Fruit fly (Drosophila melanogaster) whole organism, embryonic: ENCODE results near the gene CG14183.
A peak's percentile ranks its signal among the peaks of the same experiment; 100 is the strongest.

Experiments used
- Aef1 ChIP-seq: fragments of 200-800 bp; sonication (Bioruptor generic); IDR thresholded peaks from 3 replicates; pipeline ENCODE4 v1.3.6; 2022; ENCODE audit warnings: missing biosample characterization, missing genetic modification characterization
- Bteb2 ChIP-seq: fragments of 200-800 bp; sonication (Bioruptor generic); optimal IDR thresholded peaks from 2 replicates; lab custom pipeline; 2016; ENCODE audit warnings: missing biosample characterization, missing genetic modification characterization
- CG10462 ChIP-seq: fragments of 200-800 bp; sonication (Bioruptor generic); optimal IDR thresholded peaks from 2 replicates; lab custom pipeline; 2016; ENCODE audit warnings: missing biosample characterization, missing genetic modification characterization
- CG11504 ChIP-seq: fragments of 200-800 bp; sonication (Bioruptor generic); optimal IDR thresholded peaks from 3 replicates; lab custom pipeline; 2019; ENCODE audit warnings: missing biosample characterization, mild to moderate bottlenecking, missing genetic modification characterization, moderate library complexity
- CG16863 ChIP-seq: fragments of 200-800 bp; sonication (Bioruptor generic); optimal IDR thresholded peaks from 3 replicates; lab custom pipeline; 2016; ENCODE audit warnings: missing biosample characterization, missing genetic modification characterization
- CG17568 ChIP-seq: fragments of 200-800 bp; sonication (Bioruptor generic); optimal IDR thresholded peaks from 2 replicates; lab custom pipeline; 2018; ENCODE audit warnings: missing biosample characterization, mild to moderate bottlenecking, missing genetic modification characterization, moderate library complexity
- CG17612 ChIP-seq: fragments of 200-800 bp; sonication (Bioruptor generic); IDR thresholded peaks from 2 replicates; pipeline ENCODE4 v1.3.6; 2022; ENCODE audit warnings: missing biosample characterization, missing genetic modification characterization
- CG2120 ChIP-seq: fragments of 200-800 bp; sonication (Bioruptor generic); optimal IDR thresholded peaks from 3 replicates; lab custom pipeline; 2016; ENCODE audit warnings: missing biosample characterization, missing genetic modification characterization
- CG2129 ChIP-seq: fragments of 200-800 bp; sonication (Bioruptor generic); IDR thresholded peaks from 2 replicates; pipeline ENCODE4 v1.3.6; 2022; ENCODE audit warnings: missing biosample characterization, missing genetic modification characterization; ENCODE audit not compliant: partially characterized antibody
- CG4360 ChIP-seq: fragments of 200-800 bp; sonication (Bioruptor generic); IDR thresholded peaks from 2 replicates; pipeline ENCODE4 v1.3.6; 2022; ENCODE audit warnings: missing biosample characterization, missing genetic modification characterization
- CG4617 ChIP-seq: fragments of 200-800 bp; sonication (Bioruptor generic); optimal IDR thresholded peaks from 3 replicates; lab custom pipeline; 2016; ENCODE audit warnings: missing biosample characterization, missing genetic modification characterization, borderline replicate concordance
- CG4730 ChIP-seq: fragments of 200-800 bp; sonication (Bioruptor generic); IDR thresholded peaks from 2 replicates; pipeline ENCODE4 v1.3.6; 2022; ENCODE audit warnings: missing biosample characterization, missing genetic modification characterization
- CG5180 ChIP-seq: fragments of 200-800 bp; sonication (Bioruptor generic); optimal IDR thresholded peaks from 3 replicates; lab custom pipeline; 2017; ENCODE audit warnings: missing biosample characterization, missing genetic modification characterization, mild to moderate bottlenecking, moderate library complexity, missing genetic modification reagents
- CG6683 ChIP-seq: fragments of 200-800 bp; sonication (Bioruptor generic); optimal IDR thresholded peaks from 2 replicates; lab custom pipeline; 2017; ENCODE audit warnings: missing biosample characterization, mild to moderate bottlenecking, missing genetic modification characterization, missing genetic modification reagents
- CG8290 ChIP-seq, 3 experiments: fragments of 200-800 bp; sonication (Bioruptor generic); optimal IDR thresholded peaks; 2 replicates each; lab custom pipeline; 2016 to 2019; ENCODE audit warnings: missing biosample characterization in 3 of 3, missing genetic modification characterization in 3 of 3, mild to moderate bottlenecking in 2 of 3, moderate library complexity in 1 of 3
- CG8765 ChIP-seq: fragments of 200-800 bp; sonication (Bioruptor generic); IDR thresholded peaks from 2 replicates; pipeline ENCODE4 v1.3.6; 2022; ENCODE audit warnings: missing biosample characterization, missing genetic modification characterization
- Chrac-16 ChIP-seq: fragments of 200-800 bp; sonication (Bioruptor generic); optimal IDR thresholded peaks from 3 replicates; lab custom pipeline; 2016; ENCODE audit warnings: missing biosample characterization, missing genetic modification characterization
- CoRest ChIP-seq: fragments of 200-800 bp; sonication (Bioruptor generic); optimal IDR thresholded peaks from 3 replicates; lab custom pipeline; 2018; ENCODE audit warnings: missing biosample characterization, mild to moderate bottlenecking, missing genetic modification characterization, moderate library complexity
- Deaf1 ChIP-seq: fragments of 200-800 bp; optimal IDR thresholded peaks from 3 replicates; lab custom pipeline; 2019; ENCODE audit warnings: missing biosample characterization, mild to moderate bottlenecking, missing genetic modification characterization, moderate library complexity
- Eip74EF ChIP-seq, 2 experiments: fragments of 200-800 bp in 1 of 2; fragments of >200 bp in 1 of 2; sonication (Bioruptor generic) in 1 of 2; optimal IDR thresholded peaks; 2 replicates each; lab custom pipeline; 2017 to 2019; ENCODE audit warnings: missing biosample characterization in 2 of 2, missing genetic modification characterization in 2 of 2, mild to moderate bottlenecking in 1 of 2, moderate library complexity in 1 of 2
- Ets65A ChIP-seq: fragments of 200-800 bp; sonication (Bioruptor generic); peaks from one replicate; lab custom pipeline; 2016; ENCODE audit warnings: missing biosample characterization, missing genetic modification characterization
- HLHmδ ChIP-seq: fragments of 200-800 bp; sonication (Bioruptor generic); optimal IDR thresholded peaks from 2 replicates; lab custom pipeline; 2018; ENCODE audit warnings: missing biosample characterization, mild to moderate bottlenecking, missing genetic modification characterization, moderate library complexity
- Hr78 ChIP-seq, 2 experiments: fragments of 200-800 bp in 1 of 2; fragments of >200 bp in 1 of 2; sonication (Bioruptor generic) in 1 of 2; optimal IDR thresholded peaks; 2 replicates each; lab custom pipeline; 2017 to 2019; ENCODE audit warnings: missing biosample characterization in 2 of 2, missing genetic modification characterization in 2 of 2, mild to moderate bottlenecking in 1 of 2, moderate library complexity in 1 of 2
- Hsf ChIP-seq: fragments of 200-800 bp; sonication (Bioruptor generic); optimal IDR thresholded peaks from 3 replicates; lab custom pipeline; 2016; ENCODE audit warnings: missing biosample characterization, missing genetic modification characterization
- Meics ChIP-seq: fragments of 200-800 bp; sonication (Bioruptor generic); optimal IDR thresholded peaks from 2 replicates; lab custom pipeline; 2017; ENCODE audit warnings: missing biosample characterization, mild to moderate bottlenecking, missing genetic modification characterization
- Oli ChIP-seq: fragments of 200-800 bp; sonication (Bioruptor generic); optimal IDR thresholded peaks from 2 replicates; lab custom pipeline; 2018; ENCODE audit warnings: missing biosample characterization, mild to moderate bottlenecking, missing genetic modification characterization, moderate library complexity
- Sox100B ChIP-seq: fragments of 200-800 bp; sonication (Bioruptor generic); optimal IDR thresholded peaks from 3 replicates; lab custom pipeline; 2018; ENCODE audit warnings: missing biosample characterization, mild to moderate bottlenecking, missing genetic modification characterization
- TFAM ChIP-seq: fragments of 200-800 bp; sonication (Bioruptor generic); optimal IDR thresholded peaks from 2 replicates; lab custom pipeline; 2017; ENCODE audit warnings: missing biosample characterization, missing genetic modification characterization, inconsistent platforms
- Tbp ChIP-seq: fragments of >200 bp; optimal IDR thresholded peaks from 2 replicates; lab custom pipeline; 2018; ENCODE audit warnings: missing biosample characterization, missing genetic modification characterization
- danr ChIP-seq: fragments of 200-800 bp; sonication (Bioruptor generic); IDR thresholded peaks from 2 replicates; pipeline ENCODE4 v1.3.6; 2022; ENCODE audit warnings: missing biosample characterization, missing genetic modification characterization
- ewg ChIP-seq: fragments of 200-800 bp; sonication (Bioruptor generic); optimal IDR thresholded peaks from 3 replicates; lab custom pipeline; 2017; ENCODE audit warnings: mild to moderate bottlenecking, missing biosample characterization, missing genetic modification reagents, missing genetic modification characterization
- fd64A ChIP-seq: fragments of 200-800 bp; sonication (Bioruptor generic); optimal IDR thresholded peaks from 3 replicates; lab custom pipeline; 2018; ENCODE audit warnings: missing biosample characterization, mild to moderate bottlenecking, missing genetic modification characterization
- her ChIP-seq: fragments of 200-800 bp; sonication (Bioruptor generic); optimal IDR thresholded peaks from 2 replicates; lab custom pipeline; 2016; ENCODE audit warnings: missing biosample characterization, missing genetic modification characterization
- hkb ChIP-seq, 2 experiments: fragments of 200-800 bp in 1 of 2; fragments of >200 bp in 1 of 2; sonication (Bioruptor generic) in 1 of 2; IDR thresholded peaks in 1 of 2; optimal IDR thresholded peaks in 1 of 2; 2 replicates each; pipeline versions ENCODE4 v1.3.6 to Lab custom; 2017 to 2022; ENCODE audit warnings: missing biosample characterization in 1 of 2, missing genetic modification characterization in 1 of 2
- ken ChIP-seq: fragments of 200-800 bp; sonication (Bioruptor generic); IDR thresholded peaks from 3 replicates; pipeline ENCODE4 v1.3.6; 2022; ENCODE audit warnings: missing biosample characterization, missing genetic modification characterization
- nau ChIP-seq: fragments of 200-800 bp; sonication (Bioruptor generic); optimal IDR thresholded peaks from 3 replicates; lab custom pipeline; 2017; ENCODE audit warnings: missing biosample characterization, mild to moderate bottlenecking, missing genetic modification characterization, missing genetic modification reagents
- phol ChIP-seq: fragments of 200-800 bp; sonication (Bioruptor generic); optimal IDR thresholded peaks from 3 replicates; lab custom pipeline; 2018; ENCODE audit warnings: missing biosample characterization, mild to moderate bottlenecking, missing genetic modification characterization, moderate library complexity
- repo ChIP-seq: fragments of 200-800 bp; sonication (Bioruptor generic); optimal IDR thresholded peaks from 2 replicates; lab custom pipeline; 2016; ENCODE audit warnings: missing biosample characterization, missing genetic modification characterization
- run ChIP-seq: fragments of 200-800 bp; sonication (Bioruptor generic); optimal IDR thresholded peaks from 3 replicates; lab custom pipeline; 2018; ENCODE audit warnings: missing biosample characterization, mild to moderate bottlenecking, missing genetic modification characterization
- sd ChIP-seq: fragments of 200-800 bp; sonication (Bioruptor generic); optimal IDR thresholded peaks from 3 replicates; lab custom pipeline; 2018; ENCODE audit warnings: missing biosample characterization, mild to moderate bottlenecking, missing genetic modification characterization, moderate library complexity
- sens-2 ChIP-seq: fragments of 200-800 bp; sonication (Bioruptor generic); IDR thresholded peaks from 2 replicates; pipeline ENCODE4 v1.3.6; 2022; ENCODE audit warnings: missing biosample characterization, missing genetic modification characterization
- shn ChIP-seq: fragments of 200-800 bp; sonication (Bioruptor generic); optimal IDR thresholded peaks from 3 replicates; lab custom pipeline; 2016; ENCODE audit warnings: missing biosample characterization, missing genetic modification characterization
- sqz ChIP-seq: fragments of 200-800 bp; sonication (Bioruptor generic); optimal IDR thresholded peaks from 3 replicates; lab custom pipeline; 2018; ENCODE audit warnings: missing biosample characterization, mild to moderate bottlenecking, missing genetic modification characterization
- tll ChIP-seq, 2 experiments: fragments of 200-800 bp in 1 of 2; fragments of >200 bp in 1 of 2; sonication (Bioruptor generic) in 1 of 2; optimal IDR thresholded peaks; 2 replicates each; lab custom pipeline; 2017 to 2019; ENCODE audit warnings: missing biosample characterization in 2 of 2, missing genetic modification characterization in 2 of 2, mild to moderate bottlenecking in 1 of 2, moderate library complexity in 1 of 2
- tna ChIP-seq: fragments of 200-800 bp; sonication (Bioruptor generic); IDR thresholded peaks from 2 replicates; pipeline ENCODE4 v1.3.6; 2022; ENCODE audit warnings: missing biosample characterization, missing genetic modification characterization; ENCODE audit not compliant: partially characterized antibody
- twi ChIP-seq: fragments of 200-800 bp; optimal IDR thresholded peaks from 2 replicates; lab custom pipeline; 2019; ENCODE audit warnings: missing biosample characterization, mild to moderate bottlenecking, missing genetic modification characterization, moderate library complexity
- wek ChIP-seq: fragments of 200-800 bp; sonication (Bioruptor generic); optimal IDR thresholded peaks from 3 replicates; lab custom pipeline; 2018; ENCODE audit warnings: missing biosample characterization, mild to moderate bottlenecking, missing genetic modification characterization, moderate library complexity

The CG14183 gene

dm6 chr3L:20002482-20003234 lies 25.0 kb downstream of the CG14183 start, which contains the start of gene CG7668 (continued):
- TF ChIP-seq CG17568 (GFP tag; lab: Kevin White, UChicago) (peak; percentile 85), TFAM (peak; percentile 34), sqz (peak; percentile 78), ewg (GFP tag; lab: Kevin White, UChicago) (peak; percentile 75), shn (GFP tag; lab: Kevin White, UChicago) (peak; percentile 83), Eip74EF (GFP tag; optimal IDR thresholded peaks at IDR 0.05; lab: Kevin White, UChicago) (peak in 1 of 2 experiments; percentile 87), tll (GFP tag; optimal IDR thresholded peaks at IDR 0.05; lab: Kevin White, UChicago) (no peak), run (tag; lab: Kevin White, UChicago) (peak; percentile 85), her (GFP tag; lab: Kevin White, UChicago) (peak; percentile 81), CG5180 (GFP tag; lab: Kevin White, UChicago) (peak; percentile 78), CG17612 (GFP tag; lab: Robert Waterston, UW) (no peak; the same call in 1 of the 2 replicates), wek (GFP tag; lab: Kevin White, UChicago) (peak; percentile 98), CG10462 (GFP tag; lab: Kevin White, UChicago) (peak; percentile 63), CG6683 (GFP tag; lab: Kevin White, UChicago) (peak; percentile 60), fd64A (GFP tag; lab: Kevin White, UChicago) (no peak), nau (GFP tag; lab: Kevin White, UChicago) (peak; percentile 78), ken (GFP tag; lab: Robert Waterston, UW) (peak; percentile 91; the same call in 2 of the 3 replicates), tna (GFP tag; lab: Robert Waterston, UW) (no peak), sens-2 (GFP tag; lab: Robert Waterston, UW) (peak; percentile 88), Aef1 (peak; percentile 77), CG2129 (GFP tag; lab: Robert Waterston, UW) (no peak), danr (GFP tag; lab: Robert Waterston, UW) (peak; percentile 77), CG8290 (GFP tag; optimal IDR thresholded peaks at IDR 0.05; lab: Kevin White, UChicago) (peak; percentile 85), CG8290 (tag; optimal IDR thresholded peaks at IDR 0.05; lab: Kevin White, UChicago) (peak in 1 of 2 experiments; percentile 90), CG4730 (peak; percentile 84; the same call in 1 of the 2 replicates), CG8765 (GFP tag; lab: Robert Waterston, UW) (peak; percentile 86), CG4617 (GFP tag; lab: Kevin White, UChicago) (peak; percentile 85), Hr78 (GFP tag; optimal IDR thresholded peaks at IDR 0.05; lab: Kevin White, UChicago) (no peak), sd (peak; percentile 64), HLHmδ (GFP tag; lab: Kevin White, UChicago) (no peak), CG2120 (GFP tag; lab: Kevin White, UChicago) (peak; percentile 93), Tbp (GFP tag; lab: Kevin White, UChicago) (no peak), Chrac-16 (GFP tag; lab: Kevin White, UChicago) (peak; percentile 83), CG4360 (GFP tag; lab: Robert Waterston, UW) (peak; percentile 64), hkb (optimal IDR thresholded peaks at IDR 0.05; lab: Kevin White, UChicago) (no peak), hkb (GFP tag; IDR thresholded peaks at IDR 0.05; lab: Robert Waterston, UW) (peak; percentile 96), Deaf1 (peak; percentile 66), CG11504 (tag; lab: Kevin White, UChicago) (peak; percentile 91), Meics (GFP tag; lab: Kevin White, UChicago) (peak; percentile 91), Ets65A (GFP tag; lab: Kevin White, UChicago) (peak; percentile 97), Sox100B (peak; percentile 83), CG16863 (peak; percentile 88), repo (GFP tag; lab: Kevin White, UChicago) (peak; percentile 73), CoRest (tag; lab: Kevin White, UChicago) (peak; percentile 92), Hsf (GFP tag; lab: Kevin White, UChicago) (peak; percentile 90), twi (peak; percentile 83), Oli (tag; lab: Kevin White, UChicago) (peak; percentile 89), Bteb2 (GFP tag; lab: Kevin White, UChicago) (peak; percentile 91), phol (tag; lab: Kevin White, UChicago) (peak; percentile 93)
